Fruit fly (Drosophila melanogaster) whole organism, embryonic: ENCODE measurements around the gene Datp.
A peak's percentile ranks its signal among the peaks of the same experiment; 100 is the strongest.

Experiments used
- Adf1 ChIP-seq: fragments of 200-800 bp; sonication (Bioruptor generic); IDR thresholded peaks from 2 replicates; pipeline ENCODE4 v1.3.6; 2022; ENCODE audit warnings: missing biosample characterization, missing genetic modification characterization
- Atf6 ChIP-seq: fragments of 200-800 bp; sonication (Bioruptor generic); IDR thresholded peaks from 2 replicates; pipeline ENCODE4 v1.3.6; 2022; ENCODE audit warnings: missing biosample characterization, missing genetic modification characterization
- B-H1 ChIP-seq: fragments of 200-800 bp; sonication (Bioruptor generic); IDR thresholded peaks from 3 replicates; pipeline ENCODE4 v1.3.6; 2022; ENCODE audit warnings: missing biosample characterization, missing genetic modification characterization
- CG10543 ChIP-seq: fragments of 200-800 bp; sonication (Bioruptor generic); optimal IDR thresholded peaks from 3 replicates; lab custom pipeline; 2017; ENCODE audit warnings: missing biosample characterization, mild to moderate bottlenecking, missing genetic modification characterization, moderate library complexity
- CG10565 ChIP-seq: fragments of 200-800 bp; sonication (Bioruptor generic); optimal IDR thresholded peaks from 3 replicates; lab custom pipeline; 2016; ENCODE audit warnings: missing biosample characterization, mild to moderate bottlenecking, missing genetic modification characterization
- CG11398 ChIP-seq: fragments of 200-800 bp; sonication (Bioruptor generic); optimal IDR thresholded peaks from 2 replicates; lab custom pipeline; 2016; ENCODE audit warnings: missing biosample characterization, missing genetic modification characterization
- CG12659 ChIP-seq: fragments of 200-800 bp; sonication (Bioruptor generic); optimal IDR thresholded peaks from 3 replicates; lab custom pipeline; 2017; ENCODE audit warnings: mild to moderate bottlenecking, missing biosample characterization, missing genetic modification reagents, missing genetic modification characterization
- CG13123 ChIP-seq: fragments of 200-800 bp; sonication (Bioruptor generic); optimal IDR thresholded peaks from 2 replicates; lab custom pipeline; 2016; ENCODE audit warnings: missing biosample characterization, missing genetic modification characterization
- CG13287 ChIP-seq: fragments of 200-800 bp; sonication (Bioruptor generic); IDR thresholded peaks from 2 replicates; pipeline ENCODE4 v1.3.6; 2022; ENCODE audit warnings: missing biosample characterization, missing genetic modification characterization; ENCODE audit not compliant: partially characterized antibody
- CG1602 ChIP-seq: fragments of 200-800 bp; sonication (Bioruptor generic); optimal IDR thresholded peaks from 3 replicates; lab custom pipeline; 2016; ENCODE audit warnings: missing biosample characterization, missing genetic modification characterization
- CG17612 ChIP-seq: fragments of 200-800 bp; sonication (Bioruptor generic); IDR thresholded peaks from 2 replicates; pipeline ENCODE4 v1.3.6; 2022; ENCODE audit warnings: missing biosample characterization, missing genetic modification characterization
- CG17802 ChIP-seq: fragments of 200-800 bp; sonication (Bioruptor generic); optimal IDR thresholded peaks from 2 replicates; lab custom pipeline; 2018; ENCODE audit warnings: missing biosample characterization, mild to moderate bottlenecking, missing genetic modification characterization, moderate library complexity
- CG18619 ChIP-seq: fragments of 200-800 bp; sonication (Bioruptor generic); optimal IDR thresholded peaks from 3 replicates; lab custom pipeline; 2017; ENCODE audit warnings: missing biosample characterization, mild to moderate bottlenecking, missing genetic modification characterization
- CG2202 ChIP-seq: fragments of 200-800 bp; sonication (Bioruptor generic); optimal IDR thresholded peaks from 2 replicates; lab custom pipeline; 2018; ENCODE audit warnings: missing biosample characterization, mild to moderate bottlenecking, missing genetic modification characterization
- CG2678 ChIP-seq: fragments of 200-800 bp; sonication (Bioruptor generic); optimal IDR thresholded peaks from 3 replicates; lab custom pipeline; 2019; ENCODE audit warnings: missing biosample characterization, mild to moderate bottlenecking, missing genetic modification characterization, moderate library complexity
- CG7786 ChIP-seq: fragments of 200-800 bp; sonication (Bioruptor generic); optimal IDR thresholded peaks from 2 replicates; lab custom pipeline; 2016; ENCODE audit warnings: missing biosample characterization, missing genetic modification characterization
- Dfd ChIP-seq, 2 experiments: fragments of >200 bp; optimal IDR thresholded peaks; 2 replicates each; lab custom pipeline; 2017; ENCODE audit warnings: missing biosample characterization in 2 of 2, missing genetic modification characterization in 2 of 2
- Dll ChIP-seq: fragments of 200-800 bp; sonication (Bioruptor generic); IDR thresholded peaks from 4 replicates; pipeline ENCODE4 v1.3.6; 2022; ENCODE audit warnings: missing biosample characterization, missing genetic modification characterization; ENCODE audit not compliant: partially characterized antibody
- Dref ChIP-seq: fragments of 200-800 bp; sonication (Bioruptor generic); IDR thresholded peaks from 2 replicates; pipeline ENCODE4 v1.3.6; 2022; ENCODE audit warnings: missing biosample characterization, missing genetic modification characterization
- E2f1 ChIP-seq: fragments of 200-800 bp; sonication (Bioruptor generic); IDR thresholded peaks from 2 replicates; pipeline ENCODE4 v1.3.6; 2022; ENCODE audit warnings: missing biosample characterization, missing genetic modification characterization
- Gsc ChIP-seq: fragments of 200-800 bp; sonication (Bioruptor generic); IDR thresholded peaks from 2 replicates; pipeline ENCODE4 v1.3.6; 2022; ENCODE audit warnings: missing biosample characterization, missing genetic modification characterization
- HHEX ChIP-seq: fragments of 200-800 bp; sonication (Bioruptor generic); optimal IDR thresholded peaks from 3 replicates; lab custom pipeline; 2017; ENCODE audit warnings: missing biosample characterization, mild to moderate bottlenecking, missing genetic modification characterization, missing genetic modification reagents
- Hey ChIP-seq: fragments of 200-800 bp; sonication (Bioruptor generic); optimal IDR thresholded peaks from 3 replicates; lab custom pipeline; 2018; ENCODE audit warnings: missing biosample characterization, mild to moderate bottlenecking, missing genetic modification characterization
- Hr78 ChIP-seq, 2 experiments: fragments of 200-800 bp in 1 of 2; fragments of >200 bp in 1 of 2; sonication (Bioruptor generic) in 1 of 2; optimal IDR thresholded peaks; 2 replicates each; lab custom pipeline; 2017 to 2019; ENCODE audit warnings: missing biosample characterization in 2 of 2, missing genetic modification characterization in 2 of 2, mild to moderate bottlenecking in 1 of 2, moderate library complexity in 1 of 2
- MTF-1 ChIP-seq: fragments of 200-800 bp; sonication (Bioruptor generic); optimal IDR thresholded peaks from 2 replicates; lab custom pipeline; 2018; ENCODE audit warnings: missing biosample characterization, mild to moderate bottlenecking, missing genetic modification characterization, borderline replicate concordance
- Oli ChIP-seq: fragments of 200-800 bp; sonication (Bioruptor generic); optimal IDR thresholded peaks from 2 replicates; lab custom pipeline; 2018; ENCODE audit warnings: missing biosample characterization, mild to moderate bottlenecking, missing genetic modification characterization, moderate library complexity
- Rx ChIP-seq: fragments of 200-800 bp; sonication (Bioruptor generic); IDR thresholded peaks from 2 replicates; pipeline ENCODE4 v1.3.6; 2022; ENCODE audit warnings: missing biosample characterization, missing genetic modification characterization
- Sox100B ChIP-seq: fragments of 200-800 bp; sonication (Bioruptor generic); optimal IDR thresholded peaks from 3 replicates; lab custom pipeline; 2018; ENCODE audit warnings: missing biosample characterization, mild to moderate bottlenecking, missing genetic modification characterization
- Trl ChIP-seq, 3 experiments: fragments of >200 bp in 2 of 3; fragments of 200-800 bp in 1 of 3; sonication (Bioruptor generic) in 1 of 3; optimal IDR thresholded peaks; 2 replicates in 1 of 3; 3 replicates in 2 of 3; lab custom pipeline; 2016 to 2017; ENCODE audit warnings: missing biosample characterization in 1 of 3, missing genetic modification characterization in 1 of 3
- amos ChIP-seq: fragments of 200-800 bp; sonication (Bioruptor generic); IDR thresholded peaks from 2 replicates; pipeline ENCODE4 v1.3.6; 2022; ENCODE audit warnings: missing biosample characterization, missing genetic modification characterization; ENCODE audit not compliant: partially characterized antibody
- ase ChIP-seq: fragments of 200-800 bp; sonication (Bioruptor generic); IDR thresholded peaks from 3 replicates; pipeline ENCODE4 v1.3.6; 2022; ENCODE audit warnings: missing biosample characterization, missing genetic modification characterization
- cato ChIP-seq: fragments of 200-800 bp; sonication (Bioruptor generic); optimal IDR thresholded peaks from 2 replicates; lab custom pipeline; 2016; ENCODE audit warnings: missing biosample characterization, missing genetic modification characterization, borderline replicate concordance
- chn ChIP-seq: fragments of 200-800 bp; sonication (Bioruptor generic); optimal IDR thresholded peaks from 2 replicates; lab custom pipeline; 2016; ENCODE audit warnings: missing biosample characterization, missing genetic modification characterization
- dati ChIP-seq: fragments of 200-800 bp; sonication (Bioruptor generic); IDR thresholded peaks from 2 replicates; pipeline ENCODE4 v1.3.6; 2022; ENCODE audit warnings: missing biosample characterization, missing genetic modification characterization
- gsb ChIP-seq: fragments of 200-800 bp; sonication (Bioruptor generic); IDR thresholded peaks from 2 replicates; pipeline ENCODE4 v1.3.6; 2022; ENCODE audit warnings: missing biosample characterization, missing genetic modification characterization
- ham ChIP-seq: fragments of 200-800 bp; sonication (Bioruptor generic); IDR thresholded peaks from 2 replicates; pipeline ENCODE4 v1.3.6; 2022; ENCODE audit warnings: missing biosample characterization, missing genetic modification characterization
- kni ChIP-seq: fragments of 200-800 bp; sonication (Bioruptor generic); optimal IDR thresholded peaks from 3 replicates; lab custom pipeline; 2017; ENCODE audit warnings: mild to moderate bottlenecking, missing biosample characterization, missing genetic modification reagents, missing genetic modification characterization
- lab ChIP-seq: fragments of 200-800 bp; sonication (Bioruptor generic); optimal IDR thresholded peaks from 3 replicates; lab custom pipeline; 2017; ENCODE audit warnings: missing biosample characterization, missing genetic modification characterization, mild to moderate bottlenecking, moderate library complexity, missing genetic modification reagents
- lola ChIP-seq, 3 experiments: fragments of >200 bp in 2 of 3; fragments of 200-800 bp in 1 of 3; sonication (Bioruptor generic) in 1 of 3; optimal IDR thresholded peaks; 2 replicates each; lab custom pipeline; 2017 to 2019; ENCODE audit warnings: missing biosample characterization in 3 of 3, missing genetic modification characterization in 3 of 3, mild to moderate bottlenecking in 1 of 3, moderate library complexity in 1 of 3
- org-1 ChIP-seq: fragments of 200-800 bp; sonication (Bioruptor generic); optimal IDR thresholded peaks from 2 replicates; lab custom pipeline; 2017; ENCODE audit warnings: missing biosample characterization, missing genetic modification characterization
- otp ChIP-seq: fragments of 200-800 bp; sonication (Bioruptor generic); IDR thresholded peaks from 3 replicates; pipeline ENCODE4, ENCODE4 v1.3.6; 2022; ENCODE audit warnings: missing biosample characterization, missing genetic modification characterization
- peb ChIP-seq: fragments of 200-800 bp; sonication (Bioruptor generic); IDR thresholded peaks from 2 replicates; pipeline ENCODE4 v1.3.6; 2022; ENCODE audit warnings: missing biosample characterization, missing genetic modification characterization
- sim ChIP-seq: fragments of 200-800 bp; sonication (Bioruptor generic); IDR thresholded peaks from 2 replicates; pipeline ENCODE4 v1.3.6; 2022; ENCODE audit warnings: missing biosample characterization, missing genetic modification characterization
- slbo ChIP-seq: fragments of 200-800 bp; sonication (Bioruptor generic); IDR thresholded peaks from 2 replicates; pipeline ENCODE4 v1.3.6; 2022; ENCODE audit warnings: missing biosample characterization, missing genetic modification characterization
- sna ChIP-seq: fragments of 200-800 bp; sonication (Bioruptor generic); IDR thresholded peaks from 2 replicates; pipeline ENCODE4 v1.3.6; 2022; ENCODE audit warnings: missing biosample characterization, missing genetic modification characterization; ENCODE audit not compliant: partially characterized antibody
- tio ChIP-seq: fragments of 200-800 bp; sonication (Bioruptor generic); optimal IDR thresholded peaks from 2 replicates; lab custom pipeline; 2017; ENCODE audit warnings: missing biosample characterization, missing genetic modification characterization, inconsistent platforms
- unc-4 ChIP-seq: fragments of 200-800 bp; sonication (Bioruptor generic); IDR thresholded peaks from 2 replicates; pipeline ENCODE4 v1.3.6; 2022; ENCODE audit warnings: missing biosample characterization, missing genetic modification characterization; ENCODE audit not compliant: partially characterized antibody

Gene Datp

DNA sequence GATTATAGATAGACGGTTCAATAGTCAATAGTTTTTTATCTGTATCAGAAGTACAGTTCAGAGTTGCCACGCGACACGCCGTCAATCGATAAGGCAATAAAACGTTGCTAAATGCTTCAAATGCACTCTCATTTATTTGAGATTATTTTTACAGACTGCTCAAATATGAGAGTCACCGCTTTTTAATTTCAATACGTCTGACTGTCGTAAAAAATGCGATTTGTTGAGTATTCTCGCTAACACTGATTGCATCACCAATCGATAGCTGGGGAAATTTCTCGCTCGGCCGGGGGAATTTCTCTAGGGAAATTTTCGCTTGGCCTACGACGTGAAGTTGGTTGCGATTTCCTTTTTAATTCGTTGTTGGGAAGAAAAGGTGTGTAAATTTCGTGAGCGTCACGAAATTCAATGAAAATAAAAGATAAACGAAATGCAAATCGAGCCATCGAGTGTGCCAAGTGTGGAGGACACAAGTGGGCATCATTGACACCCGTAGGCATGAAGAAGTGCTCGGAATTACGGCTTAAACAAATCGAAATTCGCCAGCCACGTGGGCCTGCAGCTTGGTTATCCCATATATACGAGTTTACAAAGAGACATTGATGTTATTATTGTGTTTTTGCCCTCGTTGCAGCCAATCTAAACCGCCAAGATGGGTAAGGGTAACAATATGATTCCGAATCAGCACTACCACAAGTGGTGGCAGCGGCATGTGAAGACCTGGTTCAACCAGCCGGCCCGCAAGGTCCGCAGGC is 28.6 kb upstream of the Datp start, which contains the start of the genes Dref and RpL13 (continued):
- TF ChIP-seq CG10565 (GFP tag; lab: Kevin White, UChicago) (no peak), amos (GFP tag; lab: Robert Waterston, UW) (peak; percentile 72), E2f1 (GFP tag; lab: Robert Waterston, UW) (peak; percentile 67), CG7786 (GFP tag; lab: Kevin White, UChicago) (peak; percentile 81), Dll (peak; percentile 88), Trl (optimal IDR thresholded peaks at IDR 0.05; lab: Kevin White, UChicago) (no peak), Trl (GFP tag; optimal IDR thresholded peaks at IDR 0.05; lab: Kevin White, UChicago) (peak; percentile 90), Dfd (GFP tag; optimal IDR thresholded peaks at IDR 0.05; lab: Kevin White, UChicago) (no peak), CG1602 (peak; percentile 36), CG13123 (peak; percentile 97), chn (GFP tag; lab: Kevin White, UChicago) (peak; percentile 64), ham (GFP tag; lab: Robert Waterston, UW) (0 out of 2 replicates have a peak, but pooled peaks have one; percentile 5), Sox100B (GFP tag; lab: Kevin White, UChicago) (peak; percentile 93), Hr78 (GFP tag; optimal IDR thresholded peaks at IDR 0.05; lab: Kevin White, UChicago) (peak in 1 of 2 experiments; percentile 47), CG18619 (GFP tag; lab: Kevin White, UChicago) (peak; percentile 92), gsb (GFP tag; lab: Robert Waterston, UW) (no peak), slbo (GFP tag; lab: Robert Waterston, UW) (peak; percentile 77), tio (GFP tag; lab: Kevin White, UChicago) (no peak), B-H1 (peak; percentile 39; the same call in 2 of the 3 replicates), lab (peak; percentile 96), CG10543 (GFP tag; lab: Kevin White, UChicago) (peak; percentile 98), unc-4 (peak; percentile 73), Gsc (GFP tag; lab: Robert Waterston, UW) (no peak), lola (GFP tag; optimal IDR thresholded peaks at IDR 0.05; lab: Kevin White, UChicago) (peak in 1 of 3 experiments; percentile 61), CG2678 (tag; lab: Kevin White, UChicago) (peak; percentile 86), CG17612 (GFP tag; lab: Robert Waterston, UW) (peak; percentile 73; the same call in 1 of the 2 replicates), CG11398 (GFP tag; lab: Kevin White, UChicago) (peak; percentile 89), Dref (GFP tag; lab: Robert Waterston, UW) (peak; percentile 81), Rx (GFP tag; lab: Robert Waterston, UW) (peak; percentile 70), Oli (tag; lab: Kevin White, UChicago) (peak; percentile 61), peb (GFP tag; lab: Robert Waterston, UW) (peak; percentile 50; the same call in 1 of the 2 replicates), ase (GFP tag; lab: Robert Waterston, UW) (peak; percentile 73; the same call in 2 of the 3 replicates), Adf1 (GFP tag; lab: Robert Waterston, UW) (peak; percentile 50), dati (GFP tag; lab: Robert Waterston, UW) (peak; percentile 71), CG13287 (GFP tag; lab: Robert Waterston, UW) (peak; percentile 85), CG12659 (GFP tag; lab: Kevin White, UChicago) (peak; percentile 95), kni (peak; percentile 97), cato (peak; percentile 65), CG2202 (peak; percentile 79), sna (GFP tag; lab: Robert Waterston, UW) (peak; percentile 86), Atf6 (GFP tag; lab: Robert Waterston, UW) (peak; percentile 84), org-1 (GFP tag; lab: Kevin White, UChicago) (peak; percentile 91), MTF-1 (peak; percentile 96), HHEX (GFP tag; lab: Kevin White, UChicago) (peak; percentile 94), CG17802 (tag; lab: Kevin White, UChicago) (peak; percentile 53), sim (GFP tag; lab: Robert Waterston, UW) (peak; percentile 76), Hey (tag; lab: Kevin White, UChicago) (peak; percentile 90), otp (GFP tag; lab: Robert Waterston, UW) (peak; percentile 93)
